Worm (Caenorhabditis elegans): ENCODE data around the gene F42C5.5.

F42C5.5 gene

ce11 chrIV:7305325-7305724 is 11.3 kb upstream of the F42C5.5 start, which contains the start of gene npr-27:
Gene npr-27, plus strand, starts transcription at chrIV:7305625.
- TF ChIP-seq ccch-3 (GFP tag; optimal IDR thresholded peaks at IDR 0.05) (no peak), D2030.7 (GFP tag; IDR thresholded peaks at IDR 0.05) (no peak), ekl-4 (GFP tag; IDR thresholded peaks at IDR 0.05) (no peak), dpff-1 (tag; optimal IDR thresholded peaks at IDR 0.05) (no peak), zfh-2 (GFP tag; conservative IDR thresholded peaks at IDR 0.05) (no peak), mcd-1 (GFP tag; IDR thresholded peaks at IDR 0.05) (no peak), ztf-18 (tag; optimal IDR thresholded peaks at IDR 0.05) (no peak), somi-1 (GFP tag; optimal IDR thresholded peaks at IDR 0.05) (no peak), T07F8.4 (tag; optimal IDR thresholded peaks at IDR 0.05) (no peak), lsl-1 (GFP tag; optimal IDR thresholded peaks at IDR 0.05) (no peak), nhr-120 (GFP tag; IDR thresholded peaks at IDR 0.05) (no peak), hmg-20 (GFP tag; IDR thresholded peaks at IDR 0.05) (no peak), F33H1.4 (GFP tag; IDR thresholded peaks at IDR 0.05) (no peak), lir-1 (GFP tag; conservative IDR thresholded peaks at IDR 0.05) (no peak), mes-4 (tag; optimal IDR thresholded peaks at IDR 0.05) (no peak), let-607 (tag; optimal IDR thresholded peaks at IDR 0.05) (no peak), Y95B8A.8 (GFP tag; IDR thresholded peaks at IDR 0.05) (no peak)

DNA sequence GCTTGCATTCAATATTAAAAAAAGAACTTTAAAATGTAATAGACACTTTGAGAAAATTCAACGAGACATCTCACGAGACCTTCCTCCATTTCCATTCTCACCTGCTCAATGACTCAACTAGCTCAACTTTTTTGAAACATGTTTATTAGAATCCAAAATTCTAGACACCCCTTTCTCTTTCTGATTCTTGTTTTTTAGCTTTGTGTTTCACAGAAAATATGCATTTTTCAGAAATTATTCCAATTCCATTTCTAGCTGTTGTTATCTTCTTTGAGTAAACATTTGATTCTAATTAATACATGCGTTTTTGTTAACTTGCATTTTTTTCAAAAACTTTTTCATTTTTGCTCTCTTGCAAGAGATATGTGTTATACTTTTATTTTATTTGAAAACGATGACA is 7.5 kb upstream of the F42C5.5 start:
- TF ChIP-seq madf-3 (GFP tag; IDR thresholded peaks at IDR 0.05) = no peak
- no peak for TF ChIP-seq snpc-3.4 (tag; optimal IDR thresholded peaks at IDR 0.05)
- no peak for TF ChIP-seq B0035.1 (tag; optimal IDR thresholded peaks at IDR 0.05)
- no peak for TF ChIP-seq akir-1 (GFP tag; optimal IDR thresholded peaks at IDR 0.05)
- no peak for TF ChIP-seq ztf-28 (GFP tag; IDR thresholded peaks at IDR 0.05)
- no peak for TF ChIP-seq C06A6.2 (GFP tag; conservative IDR thresholded peaks at IDR 0.05)
- TF ChIP-seq ztf-6 (GFP tag; IDR thresholded peaks at IDR 0.05) = no peak
- TF ChIP-seq unc-130 (GFP tag; optimal IDR thresholded peaks at IDR 0.05) = no peak
- TF ChIP-seq ztf-22 (GFP tag; optimal IDR thresholded peaks at IDR 0.05) = no peak
- no peak for TF ChIP-seq ztf-18 (tag; optimal IDR thresholded peaks at IDR 0.05)
- TF ChIP-seq nhr-27 (tag; optimal IDR thresholded peaks at IDR 0.05) = no peak
- TF ChIP-seq lin-26 (GFP tag; IDR thresholded peaks at IDR 0.05) = no peak
- TF ChIP-seq F52B5.7 (tag; optimal IDR thresholded peaks at IDR 0.05) = no peak
- TF ChIP-seq cebp-1 (GFP tag; IDR thresholded peaks at IDR 0.05) = no peak
- no peak for TF ChIP-seq cebp-1 (tag; optimal IDR thresholded peaks at IDR 0.05)
- TF ChIP-seq nhr-80 (tag; optimal IDR thresholded peaks at IDR 0.05) = no peak

DNA sequence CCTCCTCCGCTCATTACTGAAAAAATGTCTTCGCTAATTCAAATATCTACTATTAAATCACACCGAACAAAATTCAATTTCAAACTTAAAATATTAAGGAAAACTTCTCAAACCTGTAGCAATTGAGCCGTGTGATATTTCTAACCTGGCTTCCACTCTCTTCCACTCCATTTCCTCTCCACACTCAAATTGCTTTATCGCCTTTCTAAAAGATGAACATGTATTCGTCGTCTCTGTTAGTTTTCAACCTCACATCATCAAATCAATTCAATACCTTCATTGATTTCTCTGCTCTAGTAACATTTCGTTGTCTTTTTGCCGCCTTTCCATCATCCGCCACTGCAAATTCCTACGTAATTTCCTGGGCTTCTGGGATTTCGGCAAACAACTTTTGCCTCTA is 2.1 kb downstream of the F42C5.5 start, which contains the start of gene F42C5.4:
F42C5.4 (minus strand) TSS at position 171 of the 400 bp plus-strand sequence.
- no peak for TF ChIP-seq Y53G8AR.9 (GFP tag; conservative IDR thresholded peaks at IDR 0.05)
- no peak for TF ChIP-seq lin-26 (GFP tag; IDR thresholded peaks at IDR 0.05)
- no peak for TF ChIP-seq zim-3 (tag; optimal IDR thresholded peaks at IDR 0.05)
- no peak for TF ChIP-seq egl-18 (GFP tag; IDR thresholded peaks at IDR 0.05)
- TF ChIP-seq lsy-27 (tag; optimal IDR thresholded peaks at IDR 0.05; ENCODE audit: borderline replicate concordance, insufficient read depth) = no peak
- no peak for TF ChIP-seq hlh-26 (GFP tag; conservative IDR thresholded peaks at IDR 0.05)
- TF ChIP-seq B0019.2 (GFP tag; conservative IDR thresholded peaks at IDR 0.05) = no peak
- TF ChIP-seq F23B12.7 (tag; optimal IDR thresholded peaks at IDR 0.05; ENCODE audit: insufficient read depth) = no peak
- TF ChIP-seq F55B11.4 (tag; optimal IDR thresholded peaks at IDR 0.05; ENCODE audit: borderline replicate concordance, insufficient read depth) = no peak
- TF ChIP-seq ekl-4 (GFP tag; IDR thresholded peaks at IDR 0.05) = no peak
- TF ChIP-seq bed-2 (GFP tag; IDR thresholded peaks at IDR 0.05) = no peak
- TF ChIP-seq him-1 (tag; optimal IDR thresholded peaks at IDR 0.05) = no peak
- TF ChIP-seq F49E8.2 (tag; optimal IDR thresholded peaks at IDR 0.05; ENCODE audit: insufficient read depth) = no peak

Measured in whole organism, young adult.